Fruit fly (Drosophila melanogaster) whole organism, pupa: ENCODE measurements around the gene CG11986.

Source experiments
- CG13204 ChIP-seq: fragments of 200-800 bp; sonication (Bioruptor generic); optimal IDR thresholded peaks from 2 replicates; lab custom pipeline; 2018; ENCODE audit warnings: missing biosample characterization, mild to moderate bottlenecking, missing genetic modification characterization, moderate library complexity
- CG17806 ChIP-seq: fragments of 200-800 bp; sonication (Bioruptor generic); optimal IDR thresholded peaks from 2 replicates; lab custom pipeline; 2018; ENCODE audit warnings: missing biosample characterization, mild to moderate bottlenecking, missing genetic modification characterization, moderate library complexity
- CG32121 ChIP-seq: fragments of 200-800 bp; sonication (Bioruptor generic); IDR thresholded peaks from 2 replicates; pipeline ENCODE4 v1.3.6; 2022; ENCODE audit warnings: missing biosample characterization, missing genetic modification characterization
- CG34367 ChIP-seq: fragments of 200-800 bp; sonication (Bioruptor generic); optimal IDR thresholded peaks from 2 replicates; lab custom pipeline; 2018; ENCODE audit warnings: missing biosample characterization, mild to moderate bottlenecking, missing genetic modification characterization
- CG8159 ChIP-seq: fragments of 200-800 bp; sonication (Bioruptor generic); optimal IDR thresholded peaks from 3 replicates; lab custom pipeline; 2018; ENCODE audit warnings: missing biosample characterization, mild to moderate bottlenecking, missing genetic modification characterization, moderate library complexity
- CG8301 ChIP-seq: fragments of 200-800 bp; sonication (Bioruptor generic); optimal IDR thresholded peaks from 2 replicates; lab custom pipeline; 2018; ENCODE audit warnings: missing biosample characterization, mild to moderate bottlenecking, missing genetic modification characterization
- D1 ChIP-seq: fragments of 200-800 bp; sonication (Bioruptor generic); optimal IDR thresholded peaks from 2 replicates; lab custom pipeline; 2018; ENCODE audit warnings: missing biosample characterization, mild to moderate bottlenecking, missing genetic modification characterization, moderate library complexity
- EcR ChIP-seq: fragments of 200-800 bp; sonication (Bioruptor generic); optimal IDR thresholded peaks from 3 replicates; lab custom pipeline; 2019; ENCODE audit warnings: missing biosample characterization, missing genetic modification characterization, mild to moderate bottlenecking, moderate library complexity, missing genetic modification reagents
- Pif1B ChIP-seq: fragments of 200-800 bp; sonication (Bioruptor generic); optimal IDR thresholded peaks from 3 replicates; lab custom pipeline; 2016; ENCODE audit warnings: missing biosample characterization, missing genetic modification characterization

dm6 chr3R:9023934-9024333, 8.7 kb downstream of the CG11986 start:
- TF ChIP-seq CG13204 (GFP tag; lab: Kevin White, UChicago) (no peak), CG34367 (tag; lab: Kevin White, UChicago) (no peak), Pif1B (no peak), EcR (GFP tag; lab: Kevin White, UChicago) (no peak), CG8301 (tag; lab: Kevin White, UChicago) (no peak), CG17806 (tag; lab: Kevin White, UChicago) (no peak), CG32121 (GFP tag; lab: Robert Waterston, UW) (no peak), D1 (tag; lab: Kevin White, UChicago) (no peak), CG8159 (no peak)
